Worm (Caenorhabditis elegans) whole organism, mixed stage, embryonic: Measurements from ENCODE around the gene F36G9.13.

Source experiments
- elt-1 ChIP-seq: sonication (generic microtip); optimal IDR thresholded peaks from 2 replicates; lab custom pipeline; 2017; ENCODE audit warnings: missing genetic modification characterization, mild to moderate bottlenecking, missing compliant biosample characterization, antibody characterized with exemption, moderate library complexity, borderline replicate concordance; ENCODE audit not compliant: insufficient read depth
- elt-3 ChIP-seq: fragments of 150-350 bp; optimal IDR thresholded peaks from 2 replicates; lab custom pipeline; 2014; ENCODE audit warnings: missing biosample characterization, missing genetic modification characterization
- nhr-28 ChIP-seq: fragments of 150-350 bp; optimal IDR thresholded peaks from 2 replicates; lab custom pipeline; 2014; ENCODE audit warnings: missing biosample characterization, missing genetic modification characterization
- pha-4 ChIP-seq: fragments of 150-350 bp; optimal IDR thresholded peaks from 2 replicates; lab custom pipeline; 2018; ENCODE audit warnings: missing biosample characterization, missing genetic modification reagents, missing genetic modification characterization
- sem-2 ChIP-seq: fragments of 200-800 bp; sonication (Bioruptor generic); optimal IDR thresholded peaks from 2 replicates; lab custom pipeline; 2018; ENCODE audit warnings: mild to moderate bottlenecking, missing genetic modification characterization, missing compliant biosample characterization
- sptf-1 ChIP-seq: sonication (generic microtip); optimal IDR thresholded peaks from 2 replicates; lab custom pipeline; 2017; ENCODE audit warnings: mild to moderate bottlenecking, missing genetic modification characterization, moderate library complexity, missing compliant biosample characterization
- unc-39 ChIP-seq: fragments of 150-350 bp; optimal IDR thresholded peaks from 2 replicates; lab custom pipeline; 2014; ENCODE audit warnings: missing biosample characterization, missing genetic modification characterization
- unc-62 ChIP-seq: fragments of 150-350 bp; optimal IDR thresholded peaks from 2 replicates; lab custom pipeline; 2014; ENCODE audit warnings: missing biosample characterization, missing genetic modification reagents, missing genetic modification characterization
- ztf-11 ChIP-seq: fragments of 150-350 bp; optimal IDR thresholded peaks from 2 replicates; lab custom pipeline; 2014; ENCODE audit warnings: missing biosample characterization, missing genetic modification characterization

DNA sequence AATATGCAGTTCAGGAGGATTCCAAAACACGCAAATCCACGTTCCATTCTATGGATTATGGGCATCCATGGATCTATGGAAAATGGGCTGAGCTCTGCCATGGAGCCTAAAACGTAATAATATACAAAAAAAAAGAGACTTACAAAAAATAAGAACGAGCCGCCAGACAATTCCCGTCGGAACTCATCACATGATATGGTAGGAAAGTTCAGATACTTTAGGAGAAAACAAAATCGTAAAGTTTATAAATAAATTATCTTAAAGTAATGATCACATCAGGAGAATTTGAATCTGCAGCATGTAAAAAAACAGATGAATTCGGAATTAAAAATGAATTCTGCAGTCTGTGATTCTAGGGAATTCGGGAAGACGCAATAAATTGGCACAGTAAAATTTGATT lies 32.6 kb downstream of the F36G9.13 start, which contains the start of gene str-232:
- TF ChIP-seq ztf-11 (no peak), sptf-1 (no peak), unc-62 (GFP tag; lab: Kevin White, UChicago) (no peak), nhr-28 (no peak), unc-39 (tag; lab: Kevin White, UChicago) (no peak), elt-3 (tag; lab: Kevin White, UChicago) (no peak), sem-2 (GFP tag; lab: Kevin White, UChicago) (no peak), elt-1 (tag; lab: Kevin White, UChicago) (no peak), pha-4 (no peak)
